Worm (Caenorhabditis elegans): ENCODE measurements around the gene mut-15.

Gene mut-15

DNA sequence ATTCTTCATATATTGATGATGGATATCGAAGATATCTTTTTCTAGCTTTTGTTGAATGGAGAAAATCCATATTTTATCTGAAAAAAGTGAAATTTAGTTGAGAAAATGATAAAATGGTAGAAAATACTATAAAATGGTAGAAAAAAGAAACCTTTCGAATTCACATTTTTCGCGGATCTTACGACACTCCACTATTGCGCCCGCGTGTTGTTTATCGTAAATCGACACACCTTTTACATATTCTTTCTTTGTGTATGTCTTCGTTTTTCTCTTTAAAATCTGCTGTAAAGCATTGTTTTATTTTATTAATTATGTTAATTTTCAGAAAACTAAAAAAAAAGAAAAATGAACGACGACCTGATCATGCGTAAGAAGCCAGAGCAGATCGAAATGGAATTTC, 11.5 kb upstream of the mut-15 start, which contains the start of the genes cdt-2 and T01C3.2:
Gene cdt-2, minus strand, starts transcription at position 284 of the 400 bp plus-strand sequence.
Gene T01C3.2, plus strand, starts transcription at position 326 of the 400 bp plus-strand sequence.
- TF ChIP-seq F16B12.6 (tag; optimal IDR thresholded peaks at IDR 0.05) = peak; percentile 17
- TF ChIP-seq skn-1 (tag; optimal IDR thresholded peaks at IDR 0.05) = peak; percentile 23
- peak; percentile 82 to 92 for TF ChIP-seq lin-35 (GFP tag; optimal IDR thresholded peaks at IDR 0.05)
- peak; percentile 16 for TF ChIP-seq nhr-90 (tag; optimal IDR thresholded peaks at IDR 0.05; ENCODE audit: poor library complexity)
- TF ChIP-seq swsn-7 (tag; optimal IDR thresholded peaks at IDR 0.05) = peak; percentile 43
- peak; percentile 9; the same call in 1 of the 2 replicates for TF ChIP-seq nhr-19 (GFP tag; conservative IDR thresholded peaks at IDR 0.05)
- TF ChIP-seq nhr-47 (tag; optimal IDR thresholded peaks at IDR 0.05) = peak; percentile 48
- no peak for TF ChIP-seq pax-3 (tag; optimal IDR thresholded peaks at IDR 0.05)
- peak; percentile 24 for TF ChIP-seq lin-15B (tag; optimal IDR thresholded peaks at IDR 0.05)
- TF ChIP-seq C16A3.4 (tag; optimal IDR thresholded peaks at IDR 0.05) = peak; percentile 18
- TF ChIP-seq alr-1 (tag; optimal IDR thresholded peaks at IDR 0.05; ENCODE audit: borderline replicate concordance) = no peak
- no peak for TF ChIP-seq sox-4 (tag; optimal IDR thresholded peaks at IDR 0.05)
- TF ChIP-seq ceh-82 (tag; optimal IDR thresholded peaks at IDR 0.05) = peak in 2 of 3 experiments; percentile 29 to 44
- TF ChIP-seq nhr-85 (tag) = peak; percentile 4
- TF ChIP-seq elt-3 (tag; optimal IDR thresholded peaks at IDR 0.05) = peak in 1 of 6 experiments; percentile 7
- peak; percentile 50 for TF ChIP-seq nhr-71 (tag; optimal IDR thresholded peaks at IDR 0.05)
- no peak for TF ChIP-seq ceh-63 (GFP tag; optimal IDR thresholded peaks at IDR 0.05)
- no peak for TF ChIP-seq fkh-10 (GFP tag; optimal IDR thresholded peaks at IDR 0.05)
- peak; percentile 33 for TF ChIP-seq xbp-1 (tag; optimal IDR thresholded peaks at IDR 0.05)
- TF ChIP-seq efl-1 (optimal IDR thresholded peaks at IDR 0.05) = peak; percentile 26 to 86
- peak; percentile 87 to 98 for TF ChIP-seq efl-1 (GFP tag; optimal IDR thresholded peaks at IDR 0.05 in 1 of 2)
- TF ChIP-seq dsc-1 (tag; optimal IDR thresholded peaks at IDR 0.05) = peak; percentile 25
- no peak for TF ChIP-seq ces-1 (GFP tag; optimal IDR thresholded peaks at IDR 0.05)
- peak; percentile 56 for TF ChIP-seq snu-23 (GFP tag; optimal IDR thresholded peaks at IDR 0.05)
- TF ChIP-seq dpl-1 (GFP tag; optimal IDR thresholded peaks at IDR 0.05) = peak; percentile 76 to 89 (median 85)
- TF ChIP-seq zip-4 (GFP tag; optimal IDR thresholded peaks at IDR 0.05) = no peak
- TF ChIP-seq efl-3 (GFP tag; optimal IDR thresholded peaks at IDR 0.05) = no peak
- TF ChIP-seq tbx-2 (tag; optimal IDR thresholded peaks at IDR 0.05) = peak; percentile 22
- peak; percentile 53 to 74 for TF ChIP-seq lsy-2 (tag; optimal IDR thresholded peaks at IDR 0.05)
- TF ChIP-seq unc-98 (GFP tag; IDR thresholded peaks at IDR 0.05) = no peak
- TF ChIP-seq rnt-1 (tag; optimal IDR thresholded peaks at IDR 0.05) = peak; percentile 40
- TF ChIP-seq unc-86 (tag; optimal IDR thresholded peaks at IDR 0.05) = peak; percentile 12
- TF ChIP-seq nhr-20 (tag; optimal IDR thresholded peaks at IDR 0.05) = peak; percentile 35

DNA sequence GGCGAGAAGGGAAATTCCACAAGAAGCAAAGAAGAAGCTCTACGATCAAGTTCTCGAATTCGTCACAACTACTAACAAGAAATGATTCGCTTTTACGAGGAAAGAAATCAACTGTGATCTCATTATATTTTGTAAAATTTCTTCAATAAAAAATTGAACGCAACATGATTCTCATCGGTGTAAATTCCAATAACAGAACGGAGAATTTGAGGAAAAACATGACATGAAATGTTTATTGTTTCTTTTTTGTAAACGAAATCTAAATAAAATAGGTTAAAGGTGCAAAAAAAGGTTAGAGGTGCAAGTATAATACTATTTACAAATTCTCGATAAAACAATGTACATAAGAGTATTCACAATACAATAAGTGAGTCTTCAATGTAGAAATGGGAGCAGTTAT, 10.9 kb upstream of the mut-15 start:
- TF ChIP-seq ces-1 (GFP tag; optimal IDR thresholded peaks at IDR 0.05) (no peak), nhr-12 (tag; optimal IDR thresholded peaks at IDR 0.05) (no peak), efl-1 (optimal IDR thresholded peaks at IDR 0.05) (no peak), efl-1 (GFP tag; optimal IDR thresholded peaks at IDR 0.05 in 1 of 2) (peak in 1 of 2 experiments; percentile 45), C16A3.4 (tag; optimal IDR thresholded peaks at IDR 0.05) (no peak), nhr-90 (tag; optimal IDR thresholded peaks at IDR 0.05; ENCODE audit: poor library complexity) (no peak)

ce11 chrV:14992627-14993117, 9.7 kb upstream of the mut-15 start, which contains the start of gene T01C3.3:
Gene T01C3.3 (minus strand): TSS chrV:14992677.
- TF ChIP-seq ceh-8 (GFP tag; optimal IDR thresholded peaks at IDR 0.05) (no peak), isw-1 (GFP tag; IDR thresholded peaks at IDR 0.05) (no peak), fkh-10 (GFP tag; optimal IDR thresholded peaks at IDR 0.05) (no peak), unc-62 (GFP tag; optimal IDR thresholded peaks at IDR 0.05) (no peak), lin-13 (GFP tag; optimal IDR thresholded peaks at IDR 0.05) (no peak), nhr-90 (tag; optimal IDR thresholded peaks at IDR 0.05; ENCODE audit: poor library complexity) (no peak), dpl-1 (GFP tag; optimal IDR thresholded peaks at IDR 0.05) (no peak), F16B12.6 (tag; optimal IDR thresholded peaks at IDR 0.05) (no peak), jun-1 (tag; optimal IDR thresholded peaks at IDR 0.05) (no peak), pqm-1 (tag; optimal IDR thresholded peaks at IDR 0.05) (no peak), nhr-71 (tag; optimal IDR thresholded peaks at IDR 0.05) (no peak), nhr-237 (tag; optimal IDR thresholded peaks at IDR 0.05) (no peak), Y116A8C.19 (tag; optimal IDR thresholded peaks at IDR 0.05; ENCODE audit: borderline replicate concordance) (no peak), nhr-12 (tag; optimal IDR thresholded peaks at IDR 0.05) (no peak), lir-3 (tag; optimal IDR thresholded peaks at IDR 0.05; ENCODE audit: poor library complexity) (no peak), elt-3 (tag; optimal IDR thresholded peaks at IDR 0.05) (no peak), ztf-4 (tag; optimal IDR thresholded peaks at IDR 0.05) (no peak)
